Worm (Caenorhabditis elegans) whole organism, L4/young adult: ENCODE measurements around the gene M79.2.

Source experiments
- W03F9.2 ChIP-seq: fragments of 150-350 bp; optimal IDR thresholded peaks from 2 replicates; lab custom pipeline; 2014; ENCODE audit warnings: missing biosample characterization, missing genetic modification characterization
- dao-5 ChIP-seq: sonication (generic microtip); optimal IDR thresholded peaks from 2 replicates; lab custom pipeline; 2016; ENCODE audit warnings: missing genotype, missing genetic modification characterization, moderate library complexity, missing compliant biosample characterization
- him-1 ChIP-seq: sonication (generic microtip); optimal IDR thresholded peaks from 2 replicates; lab custom pipeline; 2016; ENCODE audit warnings: missing genotype, missing genetic modification reagents, missing genetic modification characterization, missing compliant biosample characterization

Gene M79.2

ce11 chrX:10650103-10650502, 21.5 kb upstream of the M79.2 start:
- TF ChIP-seq W03F9.2 (no peak), him-1 (no peak), dao-5 (no peak)

- no peak for TF ChIP-seq dao-5
- TF ChIP-seq W03F9.2: no peak
- TF ChIP-seq him-1: no peak
Measured at ce11 chrX:10647590-10648105, 19.0 kb upstream of the M79.2 start.

- TF ChIP-seq W03F9.2 (no peak), dao-5 (no peak), him-1 (no peak)
Measured at ce11 chrX:10645148-10645547, 16.5 kb upstream of the M79.2 start.

- TF ChIP-seq dao-5: no peak
- no peak for TF ChIP-seq W03F9.2
- TF ChIP-seq him-1: no peak
Measured at ce11 chrX:10640578-10640977, 12.0 kb upstream of the M79.2 start.

ce11 chrX:10639403-10639812, 10.8 kb upstream of the M79.2 start:
- TF ChIP-seq him-1: no peak
- no peak for TF ChIP-seq W03F9.2
- TF ChIP-seq dao-5: no peak

ce11 chrX:10637048-10637928, 8.7 kb upstream of the M79.2 start:
- TF ChIP-seq him-1: peak; percentile 95
- peak; percentile 41 for TF ChIP-seq dao-5
- TF ChIP-seq W03F9.2: peak; percentile 0

- no peak for TF ChIP-seq W03F9.2
- TF ChIP-seq him-1: no peak
- TF ChIP-seq dao-5: no peak
Measured at ce11 chrX:10635608-10636007, 7.0 kb upstream of the M79.2 start, which contains the start of gene daf-12. daf-12 (plus strand) TSS chrX:10635908.

ce11 chrX:10631873-10632272, 3.3 kb upstream of the M79.2 start:
- TF ChIP-seq W03F9.2: no peak
- TF ChIP-seq him-1: no peak

- TF ChIP-seq dao-5 (no peak), W03F9.2 (no peak), him-1 (no peak)
Measured at ce11 chrX:10630952-10631351, 2.3 kb upstream of the M79.2 start.

ce11 chrX:10630059-10630791, 1.6 kb upstream of the M79.2 start:
- TF ChIP-seq him-1: no peak

ce11 chrX:10629117-10629516, 510 bp upstream of the M79.2 start:
- TF ChIP-seq W03F9.2: no peak
- no peak for TF ChIP-seq him-1
- no peak for TF ChIP-seq dao-5

ce11 chrX:10624157-10624623, 4.4 kb downstream of the M79.2 start, which contains the start of gene abl-1:
abl-1 (minus strand) TSS chrX:10624207.
- TF ChIP-seq dao-5 (no peak), him-1 (no peak), W03F9.2 (no peak)

ce11 chrX:10623119-10623518, 5.5 kb downstream of the M79.2 start:
- no peak for TF ChIP-seq him-1
- no peak for TF ChIP-seq W03F9.2
- no peak for TF ChIP-seq dao-5

- TF ChIP-seq dao-5 (no peak), W03F9.2 (no peak), him-1 (no peak)
Measured at ce11 chrX:10622607-10623006, 6.0 kb downstream of the M79.2 start.

- TF ChIP-seq W03F9.2: no peak
- no peak for TF ChIP-seq him-1
- TF ChIP-seq dao-5: no peak
Measured at ce11 chrX:10619554-10620199, 8.9 kb downstream of the M79.2 start.
